Worm (Caenorhabditis elegans): Measurements from ENCODE around the gene ttr-49.

ce11 chrV:9322886-9323285, 33.4 kb downstream of the ttr-49 start, which contains the start of gene tag-153:
- no peak for TF ChIP-seq nhr-76 (tag; optimal IDR thresholded peaks at IDR 0.05)
- no peak for TF ChIP-seq fkh-10 (GFP tag; optimal IDR thresholded peaks at IDR 0.05)
- TF ChIP-seq aha-1 (tag; optimal IDR thresholded peaks at IDR 0.05): no peak
- no peak for TF ChIP-seq lin-39 (tag; optimal IDR thresholded peaks at IDR 0.05)
- TF ChIP-seq sptf-1 (tag; optimal IDR thresholded peaks at IDR 0.05): no peak
- TF ChIP-seq elt-3 (tag; optimal IDR thresholded peaks at IDR 0.05): no peak

All from whole organism, L1 larva.